Fruit fly (Drosophila melanogaster) S2 (cell line): Measurements from ENCODE around the gene CG14221.

Experiments used
- CG8478 ChIP-seq: fragments of >200 bp; optimal IDR thresholded peaks from 2 replicates; lab custom pipeline; 2018
- CTCF ChIP-seq, 2 experiments: fragments of >200 bp; optimal IDR thresholded peaks; 2 replicates each; lab custom pipeline; 2018

The CG14221 gene

DNA sequence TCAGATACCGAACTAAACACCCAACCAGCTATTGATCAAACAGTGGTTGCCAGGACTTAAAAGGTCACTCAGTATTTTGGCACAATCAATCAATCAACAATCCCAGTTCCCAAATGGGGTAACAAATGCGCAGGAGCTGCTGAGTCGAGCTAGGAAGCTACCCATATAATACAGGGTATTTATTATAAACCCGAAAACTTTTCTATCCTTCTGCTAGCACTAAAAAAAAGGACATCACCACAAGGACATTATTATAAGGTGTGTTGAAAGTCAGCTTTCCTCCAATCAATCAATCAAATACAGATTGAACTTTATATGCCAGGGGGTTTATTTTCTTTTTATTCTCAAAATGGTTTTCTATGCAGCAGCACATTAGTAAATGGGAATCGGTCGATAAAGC, at the start of gene CG14221:
Gene CG14221 (minus strand): TSS at position 101 of the 400 bp plus-strand sequence.
- no peak for TF ChIP-seq CG8478 (lab: Kevin White, UChicago)
- no peak for TF ChIP-seq CTCF (optimal IDR thresholded peaks at IDR 0.05; lab: Kevin White, UChicago)

DNA sequence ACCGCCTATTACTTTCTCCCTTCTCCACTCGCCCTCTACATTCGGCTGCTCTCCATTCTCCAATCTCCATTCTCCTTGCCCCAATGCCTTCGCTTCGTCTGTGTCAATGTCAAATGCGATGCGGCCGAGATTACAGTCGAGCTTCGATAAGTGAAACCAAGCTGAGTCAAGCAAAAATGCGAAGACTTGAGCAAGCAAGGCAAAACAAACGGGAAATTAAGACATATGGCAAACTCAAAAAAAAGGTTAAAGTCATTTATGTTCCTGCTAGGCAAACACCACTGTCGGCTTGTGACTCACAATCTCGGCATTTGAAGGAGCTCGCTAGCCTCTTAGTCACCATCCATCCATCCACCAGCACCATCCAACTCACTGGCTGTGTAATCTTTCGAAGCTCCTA, 47.4 kb upstream of the CG14221 start:
- TF ChIP-seq CG8478 (lab: Kevin White, UChicago) = no peak
- peak in 1 of 2 experiments; percentile 29 for TF ChIP-seq CTCF (optimal IDR thresholded peaks at IDR 0.05; lab: Kevin White, UChicago)

DNA sequence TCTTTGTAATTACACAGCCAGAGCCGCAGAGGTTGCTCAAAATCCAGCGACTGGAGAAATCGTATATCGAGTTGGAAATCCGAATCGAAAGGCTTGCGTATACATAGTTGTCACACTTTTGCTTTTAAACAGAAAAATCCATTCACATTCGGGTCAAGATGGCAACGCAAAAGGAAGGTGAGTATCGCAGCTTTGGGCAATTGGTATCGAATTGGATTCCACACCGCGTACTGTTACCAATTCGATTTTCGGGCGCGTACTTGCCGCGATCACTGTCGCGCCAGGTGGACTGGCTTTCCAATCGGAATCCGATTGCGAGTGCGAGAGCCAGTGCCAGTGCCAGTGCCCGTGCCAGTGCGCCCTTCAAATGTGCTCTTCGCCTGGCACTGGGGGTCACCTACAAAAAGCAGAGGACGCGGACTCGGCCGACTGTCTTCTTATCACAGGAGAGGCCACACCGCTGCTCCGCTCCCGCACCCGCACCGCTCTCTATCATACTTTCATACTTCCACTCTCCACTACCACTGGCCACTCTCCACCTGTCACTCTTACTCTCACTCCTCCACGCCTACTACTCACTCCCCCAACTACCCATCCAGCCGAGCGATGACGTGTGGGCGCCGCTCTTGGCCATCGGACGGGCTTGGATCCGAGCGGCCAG, 46.5 kb upstream of the CG14221 start:
- TF ChIP-seq CG8478 (lab: Kevin White, UChicago) (no peak), CTCF (optimal IDR thresholded peaks at IDR 0.05; lab: Kevin White, UChicago) (no peak)

DNA sequence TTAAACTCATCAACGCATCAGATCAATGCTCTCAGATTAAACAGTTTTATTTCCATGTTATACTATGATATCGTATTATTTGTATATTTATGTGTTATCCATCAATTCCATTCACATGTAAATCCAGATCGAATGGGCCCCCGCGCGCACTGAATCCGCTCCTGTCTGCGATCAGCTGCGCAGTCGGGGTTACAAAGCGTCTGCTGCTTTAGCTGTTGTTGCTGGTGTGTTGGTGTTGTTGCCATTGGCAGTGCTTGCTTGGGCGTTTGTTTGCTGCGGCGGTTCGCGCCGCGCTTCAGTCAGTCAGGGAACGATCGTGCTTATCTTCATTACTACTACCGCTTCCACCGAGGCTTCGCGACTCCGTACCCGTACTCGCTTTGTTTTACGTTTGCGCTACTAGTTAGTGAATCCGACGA, 46.0 kb upstream of the CG14221 start, which contains the start of gene Zw:
Gene Zw (plus strand): TSS at position 262 of the 419 bp plus-strand sequence.
- no peak for TF ChIP-seq CTCF (optimal IDR thresholded peaks at IDR 0.05; lab: Kevin White, UChicago)
- TF ChIP-seq CG8478 (lab: Kevin White, UChicago) = no peak

DNA sequence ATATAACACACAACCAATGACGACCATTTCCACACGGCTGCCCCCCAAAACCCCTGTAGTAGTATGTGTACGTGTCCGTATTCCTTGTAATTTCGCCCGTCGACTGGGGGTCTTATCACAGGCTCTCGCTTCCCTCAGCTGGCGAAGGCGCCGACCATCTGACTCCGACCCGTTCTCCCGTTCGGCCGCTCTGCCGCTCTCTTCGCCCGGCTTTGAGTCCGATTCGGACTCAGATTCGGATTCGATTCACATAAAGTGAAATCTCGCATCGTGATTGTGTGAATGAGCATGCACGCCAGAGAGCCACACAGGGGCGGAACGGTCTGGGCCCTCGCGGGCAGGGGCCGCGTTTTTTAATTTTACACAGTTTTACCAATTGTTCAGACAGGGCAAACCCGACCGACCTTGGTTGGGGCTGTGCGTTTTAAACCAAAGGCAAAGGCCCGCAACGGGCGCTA, 44.7 kb upstream of the CG14221 start:
- no peak for TF ChIP-seq CTCF (optimal IDR thresholded peaks at IDR 0.05; lab: Kevin White, UChicago)
- no peak for TF ChIP-seq CG8478 (lab: Kevin White, UChicago)

DNA sequence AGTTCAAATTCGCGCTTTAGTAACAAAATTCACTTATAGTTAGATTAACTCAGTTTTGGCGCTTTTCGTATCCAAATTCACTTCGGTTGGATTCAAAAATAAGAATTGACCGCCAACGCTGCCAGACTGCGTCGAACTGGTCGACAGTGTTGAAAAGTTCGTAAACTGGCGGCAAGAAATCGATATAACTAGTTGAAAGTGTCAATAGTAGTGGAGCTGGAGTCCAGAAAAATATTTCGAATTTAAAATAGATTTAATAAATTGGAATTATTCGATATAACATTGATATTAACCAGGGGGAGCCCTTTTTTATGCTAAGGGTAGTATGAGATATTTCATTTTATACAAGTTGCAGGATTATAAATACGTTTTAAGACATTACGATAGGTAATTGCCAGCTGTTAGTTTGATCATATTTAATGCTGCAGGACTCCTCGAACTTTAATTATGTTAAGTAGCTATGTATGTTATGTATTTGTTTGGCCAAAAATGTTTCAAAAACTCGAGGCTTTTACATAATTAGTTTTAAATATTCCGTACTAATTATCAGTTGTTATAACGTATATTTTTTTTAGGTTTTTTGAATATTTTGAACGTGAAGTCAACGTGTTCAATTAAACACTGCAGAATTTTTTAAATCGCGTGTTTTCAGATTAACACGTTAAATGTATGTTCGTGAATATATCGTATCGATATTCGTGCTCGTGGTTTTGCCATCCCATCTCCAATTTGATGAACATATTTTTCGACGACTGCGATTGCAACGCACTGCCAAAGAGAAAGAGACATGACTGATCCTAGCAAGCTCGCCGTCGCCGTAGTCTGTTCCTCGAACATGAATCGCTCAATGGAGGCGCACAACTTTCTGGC, 43.0 kb upstream of the CG14221 start, which contains the start of the genes CG14223 and Ssu72:
Gene CG14223 (minus strand): TSS at position 113 of the 870 bp plus-strand sequence.
Gene Ssu72 (plus strand): TSS at position 703 of the 870 bp plus-strand sequence.
- TF ChIP-seq CG8478 (lab: Kevin White, UChicago) = no peak
- TF ChIP-seq CTCF (optimal IDR thresholded peaks at IDR 0.05; lab: Kevin White, UChicago) = no peak

DNA sequence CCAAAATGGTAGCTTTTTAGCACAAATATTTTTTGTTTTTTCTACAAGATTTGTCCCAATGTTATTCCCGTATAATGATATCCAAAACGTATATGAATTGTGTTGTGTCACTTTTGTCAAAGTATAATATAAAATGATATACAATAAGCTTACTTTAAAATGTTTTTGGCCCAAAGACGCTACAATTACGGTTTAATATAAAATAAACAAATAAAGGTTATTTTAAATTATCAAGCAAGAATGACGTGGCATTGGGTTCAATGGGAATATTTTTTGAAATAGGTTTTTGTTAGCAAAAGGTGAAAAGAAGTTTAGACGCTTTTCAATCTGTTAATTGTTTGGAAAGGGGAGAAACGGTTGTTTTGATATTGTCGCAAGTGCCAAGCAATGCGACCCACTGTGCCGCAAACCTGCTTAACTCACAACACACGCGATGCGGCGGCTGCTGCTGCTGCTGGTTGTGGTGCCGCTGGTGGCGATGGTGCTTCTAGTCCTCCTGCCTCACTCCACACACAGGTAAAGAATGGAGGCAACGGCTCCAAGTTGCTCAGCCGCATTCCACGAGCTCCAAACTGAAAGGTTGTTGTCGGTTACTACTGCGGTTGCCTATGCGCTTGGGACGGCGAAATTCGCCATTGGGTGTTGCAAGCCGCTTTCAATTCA, 42.3 kb upstream of the CG14221 start:
- no peak for TF ChIP-seq CTCF (optimal IDR thresholded peaks at IDR 0.05; lab: Kevin White, UChicago)
- TF ChIP-seq CG8478 (lab: Kevin White, UChicago) = no peak

DNA sequence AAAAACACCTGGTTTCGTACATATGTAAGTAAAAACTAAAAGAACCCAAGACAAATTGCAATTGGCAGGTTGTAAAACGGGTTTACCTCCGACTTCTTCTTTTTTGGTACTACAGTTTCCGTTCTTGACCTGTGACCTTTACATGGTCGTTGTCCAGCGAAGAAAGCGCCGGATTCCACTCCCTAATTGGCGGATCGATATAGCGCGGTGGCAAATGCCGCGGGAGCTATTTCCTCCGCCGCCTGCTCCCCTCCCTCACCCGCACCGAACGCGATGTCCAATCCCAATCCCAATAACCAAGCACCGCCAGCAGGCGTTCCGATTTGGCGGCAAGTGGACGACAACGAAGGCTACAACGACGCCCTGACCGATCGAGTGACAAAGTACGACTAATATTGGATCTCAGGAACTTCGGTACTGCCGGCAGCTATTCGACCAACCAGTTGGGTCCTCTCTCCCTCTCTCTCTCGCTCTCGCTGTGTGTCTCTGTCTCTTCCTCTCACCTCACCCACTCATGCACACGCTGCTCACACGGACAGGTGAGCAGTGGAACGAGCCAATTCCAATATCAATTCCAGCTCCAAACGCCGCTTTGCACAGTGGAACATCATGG, 41.6 kb upstream of the CG14221 start:
- no peak for TF ChIP-seq CTCF (optimal IDR thresholded peaks at IDR 0.05; lab: Kevin White, UChicago)
- TF ChIP-seq CG8478 (lab: Kevin White, UChicago) = no peak

DNA sequence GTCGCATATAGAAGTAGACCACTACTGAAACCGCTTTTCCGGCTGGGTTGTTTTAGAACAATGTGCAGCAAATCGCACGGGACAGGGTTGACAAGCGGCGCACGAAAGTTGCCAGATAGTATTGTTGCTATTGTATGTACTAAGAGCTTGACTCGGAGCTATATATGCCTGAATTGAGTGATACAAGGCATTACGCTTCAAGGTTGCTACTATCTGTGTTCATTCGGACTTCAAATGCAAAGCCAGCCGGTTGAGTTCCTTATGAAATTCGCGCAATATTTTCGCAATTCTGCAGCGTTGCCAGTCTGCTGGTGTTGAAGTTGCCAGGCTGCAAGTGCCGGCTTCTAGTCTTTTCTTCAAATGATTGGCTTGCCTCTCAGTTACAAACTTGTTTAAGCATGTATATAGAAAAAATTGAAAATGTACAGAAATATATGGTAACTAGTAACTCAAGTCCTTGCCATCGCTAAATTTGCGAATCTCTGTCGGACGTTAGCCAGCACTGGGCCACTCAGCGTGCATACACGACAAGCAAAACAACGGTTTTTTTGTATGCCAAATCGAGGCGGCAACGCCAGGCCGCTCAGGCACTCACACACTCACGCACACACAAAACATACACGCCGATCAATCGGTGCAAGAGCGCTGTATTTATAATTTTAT, 30.8 kb upstream of the CG14221 start, which contains the start of the genes Ranbp21 and Elys:
Gene Ranbp21 (minus strand): TSS at position 513 of the 663 bp plus-strand sequence.
Gene Elys (plus strand): TSS at position 549 of the 663 bp plus-strand sequence.
- TF ChIP-seq CTCF (optimal IDR thresholded peaks at IDR 0.05; lab: Kevin White, UChicago) = peak in 1 of 2 experiments; percentile 23
- TF ChIP-seq CG8478 (lab: Kevin White, UChicago) = no peak

DNA sequence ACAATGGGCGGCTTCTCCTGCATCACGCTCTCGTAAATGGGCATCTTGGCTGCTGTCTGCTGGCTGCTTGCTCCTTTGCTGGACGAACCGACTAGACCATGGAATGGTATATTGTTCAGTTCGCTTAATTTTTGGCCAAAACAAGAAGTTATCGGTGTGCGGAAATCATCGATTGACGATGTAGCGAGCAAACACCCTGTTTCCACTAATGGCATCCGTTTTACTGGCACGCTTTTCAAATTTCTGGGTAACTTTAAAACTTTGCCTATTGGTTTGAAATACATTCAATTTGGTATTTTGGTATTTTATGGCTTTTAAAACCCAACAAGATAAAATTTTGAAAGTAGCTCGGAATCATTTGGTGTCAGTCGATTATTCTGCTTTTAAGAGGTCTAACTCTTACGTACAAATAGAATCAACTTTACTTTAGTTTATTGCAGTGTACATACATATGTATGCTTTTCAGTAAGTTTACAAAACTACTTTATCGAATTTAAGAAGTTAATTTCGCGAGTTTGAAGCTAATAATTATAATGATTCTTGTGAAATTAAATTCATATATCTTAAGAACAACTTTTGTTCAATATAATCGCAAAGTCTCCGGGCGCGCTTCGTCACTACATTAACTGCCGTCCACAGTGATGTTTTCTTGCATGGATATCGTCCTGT, 25.0 kb upstream of the CG14221 start, which contains the start of gene Arp10:
Gene Arp10 (minus strand): TSS at position 304 of the 669 bp plus-strand sequence.
- TF ChIP-seq CTCF (optimal IDR thresholded peaks at IDR 0.05; lab: Kevin White, UChicago) (no peak), CG8478 (lab: Kevin White, UChicago) (no peak)

DNA sequence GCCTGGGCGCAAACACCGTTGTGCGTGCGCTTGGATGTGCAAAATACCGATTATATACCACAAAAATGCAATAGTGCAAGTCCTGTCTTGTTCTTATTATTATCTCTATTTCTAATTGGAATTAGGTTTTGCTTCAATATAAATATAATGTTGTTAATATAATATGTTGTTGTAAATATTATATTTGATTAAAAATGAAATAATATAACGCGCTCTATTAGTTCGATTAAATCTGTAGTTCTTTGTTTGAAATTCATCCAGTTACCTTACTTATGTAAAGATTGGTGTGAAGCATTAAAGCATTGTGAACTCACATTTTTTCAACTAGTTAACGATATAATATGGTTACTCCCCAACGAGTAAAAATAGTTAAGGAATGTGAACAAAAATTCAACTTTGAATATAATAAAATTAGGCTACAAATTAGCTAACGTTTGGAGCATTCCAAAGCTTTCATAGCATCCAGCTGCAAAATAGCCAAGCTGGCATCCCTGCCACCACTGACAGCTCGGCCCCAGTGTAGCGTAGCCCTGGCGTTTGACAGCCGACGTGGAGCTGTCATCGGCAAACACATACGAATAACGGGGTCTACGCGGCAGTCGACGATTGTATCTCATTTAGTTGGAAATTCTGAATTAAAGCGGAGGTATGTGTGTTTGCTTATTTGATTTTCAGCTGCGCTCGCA, 21.9 kb upstream of the CG14221 start, which contains the start of the genes CG12237 and Sec61gamma:
Gene CG12237 (minus strand): TSS at position 51 of the 686 bp plus-strand sequence.
Gene Sec61gamma (plus strand): TSS at position 509 of the 686 bp plus-strand sequence.
- no peak for TF ChIP-seq CTCF (optimal IDR thresholded peaks at IDR 0.05; lab: Kevin White, UChicago)
- TF ChIP-seq CG8478 (lab: Kevin White, UChicago) = no peak

DNA sequence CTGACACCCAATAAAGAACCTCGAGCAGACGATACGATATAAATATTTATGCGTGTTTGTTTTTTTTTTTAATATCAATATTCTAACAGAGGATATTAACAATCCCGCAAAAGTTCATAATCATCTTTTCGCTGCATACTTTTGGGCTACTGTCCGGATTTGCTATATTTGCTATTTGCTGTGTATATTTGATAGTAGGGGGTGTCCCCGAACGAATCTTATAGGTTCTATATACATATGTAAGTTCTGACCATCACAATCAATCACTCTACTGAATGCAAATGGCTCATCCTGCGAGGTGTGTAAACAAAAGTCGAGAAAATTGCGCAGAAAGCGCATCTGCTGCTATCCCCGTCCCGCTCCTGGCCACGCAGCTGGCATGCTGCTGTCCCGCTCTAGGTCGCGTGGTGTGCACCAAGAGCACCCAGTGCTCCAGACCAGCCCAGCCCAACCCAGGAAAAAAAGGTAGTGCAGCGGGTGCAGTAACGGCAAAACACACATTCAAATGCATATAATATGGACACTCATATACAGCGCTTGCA, 19.7 kb upstream of the CG14221 start:
- TF ChIP-seq CG8478 (lab: Kevin White, UChicago) (no peak), CTCF (optimal IDR thresholded peaks at IDR 0.05; lab: Kevin White, UChicago) (no peak)
